Worm (Caenorhabditis elegans): ENCODE data around the gene Y73C8C.12.

DNA sequence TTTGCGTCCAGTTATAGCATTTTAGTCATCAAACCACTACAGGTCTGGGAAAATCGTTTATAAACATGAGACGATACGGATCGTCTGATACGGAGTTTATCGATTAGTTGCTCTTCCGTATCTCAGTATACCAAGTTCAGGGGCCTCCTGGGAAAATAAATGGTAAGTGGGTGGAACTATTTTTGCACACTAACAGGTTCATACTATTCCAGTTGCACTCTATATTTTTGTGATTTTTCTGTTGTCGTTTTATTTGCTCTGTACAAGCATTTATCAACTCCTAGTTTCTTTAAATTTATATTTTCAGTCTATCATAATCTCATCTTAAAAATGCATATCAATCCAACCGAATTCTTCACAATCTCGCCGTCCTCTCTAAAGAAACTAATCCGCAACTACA lies 10.0 kb upstream of the Y73C8C.12 start, which contains the start of gene Y73C8C.3:
- TF ChIP-seq sea-1 (GFP tag; conservative IDR thresholded peaks at IDR 0.05) (no peak), tra-4 (tag; optimal IDR thresholded peaks at IDR 0.05) (no peak), ama-1 (optimal IDR thresholded peaks at IDR 0.05) (no peak)

Data from whole organism, early embryonic.